Fruit fly (Drosophila melanogaster) Kc167 (cell line): Measurements from ENCODE around the gene Pnn.

ENCODE experiments used
- Myc ChIP-seq: fragments of >200 bp; optimal IDR thresholded peaks from 2 replicates; lab custom pipeline; 2017; ENCODE audit warnings: missing external identifiers
- Sin3A ChIP-seq: fragments of >200 bp; optimal IDR thresholded peaks from 2 replicates; lab custom pipeline; 2018; ENCODE audit warnings: missing external identifiers
- h ChIP-seq: fragments of >200 bp; optimal IDR thresholded peaks from 3 replicates; lab custom pipeline; 2018; ENCODE audit warnings: missing external identifiers
- psq ChIP-seq: fragments of >200 bp; optimal IDR thresholded peaks from 2 replicates; lab custom pipeline; 2017; ENCODE audit warnings: missing external identifiers

- TF ChIP-seq psq, result no peak
- TF ChIP-seq Sin3A, result no peak
- TF ChIP-seq h (lab: Kevin White, UChicago), result no peak
- TF ChIP-seq Myc (lab: Kevin White, UChicago), result no peak
These were observed 5.5 kb upstream of the Pnn start for dm6 chr3R:9735151-9735550.
